Worm (Caenorhabditis elegans) whole organism, L1 larva: Measurements from ENCODE around the gene F53A2.1.

Experiments
- aha-1 ChIP-seq: fragments of 150-350 bp; optimal IDR thresholded peaks from 2 replicates; lab custom pipeline; 2014; ENCODE audit warnings: missing biosample characterization, missing genetic modification characterization
- ama-1 ChIP-seq: fragments of 150-350 bp; optimal IDR thresholded peaks from 2 replicates; lab custom pipeline; 2014
- fkh-10 ChIP-seq: sonication (generic microtip); optimal IDR thresholded peaks from 2 replicates; lab custom pipeline; 2017; ENCODE audit warnings: missing biosample characterization, missing genetic modification reagents, missing genetic modification characterization
- fos-1 ChIP-seq: fragments of 150-350 bp; optimal IDR thresholded peaks from 2 replicates; lab custom pipeline; 2014; ENCODE audit warnings: missing biosample characterization, missing genetic modification characterization
- grh-1 ChIP-seq: fragments of 200-800 bp; sonication (Bioruptor generic); IDR thresholded peaks from 2 replicates; pipeline ENCODE4 v1.3.6; 2022; ENCODE audit warnings: missing genetic modification reagents, missing genetic modification characterization, missing compliant biosample characterization
- jun-1 ChIP-seq: fragments of 150-350 bp; optimal IDR thresholded peaks from 2 replicates; lab custom pipeline; 2014; ENCODE audit warnings: missing biosample characterization, missing genetic modification reagents, missing genetic modification characterization
- mef-2 ChIP-seq: fragments of 150-350 bp; optimal IDR thresholded peaks from 2 replicates; lab custom pipeline; 2014; ENCODE audit warnings: missing biosample characterization, missing genetic modification characterization
- nhr-12 ChIP-seq: sonication (generic microtip); optimal IDR thresholded peaks from 2 replicates; lab custom pipeline; 2017; ENCODE audit warnings: missing biosample characterization, missing genetic modification characterization
- pqm-1 ChIP-seq: sonication (generic microtip); optimal IDR thresholded peaks from 3 replicates; lab custom pipeline; 2017; ENCODE audit warnings: missing biosample characterization, missing genetic modification characterization
- skn-1 ChIP-seq: fragments of 150-350 bp; optimal IDR thresholded peaks from 2 replicates; lab custom pipeline; 2014; ENCODE audit warnings: missing biosample characterization, missing genetic modification characterization
- ztf-4 ChIP-seq: fragments of 150-350 bp; optimal IDR thresholded peaks from 2 replicates; lab custom pipeline; 2014; ENCODE audit warnings: missing biosample characterization, missing genetic modification characterization

- no peak for TF ChIP-seq ztf-4
- TF ChIP-seq ama-1 (lab: Kevin White, UChicago): no peak
- no peak for TF ChIP-seq jun-1 (tag; lab: Kevin White, UChicago)
- no peak for TF ChIP-seq fos-1 (tag; lab: Kevin White, UChicago)
- TF ChIP-seq mef-2 (tag; lab: Kevin White, UChicago): no peak
- TF ChIP-seq grh-1: no peak
- no peak for TF ChIP-seq skn-1 (tag; lab: Kevin White, UChicago)
- no peak for TF ChIP-seq pqm-1 (tag; lab: Kevin White, UChicago)
- no peak for TF ChIP-seq aha-1
- TF ChIP-seq nhr-12 (tag; lab: Kevin White, UChicago): no peak
- TF ChIP-seq fkh-10 (GFP tag; lab: Kevin White, UChicago): no peak
Measured at ce11 chrIII:13324739-13325138, at the start of gene F53A2.1.
